Fruit fly (Drosophila melanogaster) whole organism, larva: ENCODE data around the gene Edc3.

Source experiments
- noc ChIP-seq: fragments of 200-800 bp; sonication (Bioruptor generic); optimal IDR thresholded peaks from 3 replicates; lab custom pipeline; 2019; ENCODE audit warnings: missing biosample characterization, mild to moderate bottlenecking, missing genetic modification characterization, moderate library complexity

The Edc3 gene

DNA sequence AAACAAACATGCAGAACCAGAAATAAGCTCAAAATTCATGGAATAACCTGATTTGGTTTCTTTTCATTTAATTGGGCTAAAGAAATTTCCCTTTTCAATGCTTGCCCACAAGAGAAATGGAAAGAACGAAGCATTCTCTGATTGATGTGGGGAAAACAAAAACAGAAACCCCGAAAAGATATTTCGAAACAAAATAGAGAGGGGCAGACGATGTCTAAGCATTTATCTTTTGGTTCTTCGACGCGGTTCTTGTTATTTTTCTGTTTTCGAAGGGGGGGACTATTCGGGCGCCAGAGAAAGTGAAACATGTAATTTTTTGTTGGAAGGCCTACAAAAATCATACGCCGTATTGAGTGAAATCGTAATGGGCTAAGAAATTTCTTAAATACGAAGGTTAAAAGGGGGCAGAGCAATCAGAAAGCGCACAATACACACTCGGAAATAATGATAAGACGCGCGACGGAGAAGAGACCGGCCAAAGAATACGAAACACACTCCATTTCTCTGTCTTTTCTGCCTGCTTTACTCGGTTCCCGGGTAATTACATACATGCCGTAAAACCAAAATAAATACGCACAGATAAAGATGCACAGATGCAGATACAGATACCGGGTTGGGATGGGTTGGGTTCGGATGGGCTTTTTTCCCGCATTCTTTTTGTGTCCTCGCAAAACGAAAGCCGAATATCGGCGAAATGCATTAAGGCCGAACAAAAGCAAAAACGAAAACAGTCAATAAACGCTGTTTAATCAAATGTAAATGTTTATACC lies 40.9 kb downstream of the Edc3 start:
- no peak for TF ChIP-seq noc

DNA sequence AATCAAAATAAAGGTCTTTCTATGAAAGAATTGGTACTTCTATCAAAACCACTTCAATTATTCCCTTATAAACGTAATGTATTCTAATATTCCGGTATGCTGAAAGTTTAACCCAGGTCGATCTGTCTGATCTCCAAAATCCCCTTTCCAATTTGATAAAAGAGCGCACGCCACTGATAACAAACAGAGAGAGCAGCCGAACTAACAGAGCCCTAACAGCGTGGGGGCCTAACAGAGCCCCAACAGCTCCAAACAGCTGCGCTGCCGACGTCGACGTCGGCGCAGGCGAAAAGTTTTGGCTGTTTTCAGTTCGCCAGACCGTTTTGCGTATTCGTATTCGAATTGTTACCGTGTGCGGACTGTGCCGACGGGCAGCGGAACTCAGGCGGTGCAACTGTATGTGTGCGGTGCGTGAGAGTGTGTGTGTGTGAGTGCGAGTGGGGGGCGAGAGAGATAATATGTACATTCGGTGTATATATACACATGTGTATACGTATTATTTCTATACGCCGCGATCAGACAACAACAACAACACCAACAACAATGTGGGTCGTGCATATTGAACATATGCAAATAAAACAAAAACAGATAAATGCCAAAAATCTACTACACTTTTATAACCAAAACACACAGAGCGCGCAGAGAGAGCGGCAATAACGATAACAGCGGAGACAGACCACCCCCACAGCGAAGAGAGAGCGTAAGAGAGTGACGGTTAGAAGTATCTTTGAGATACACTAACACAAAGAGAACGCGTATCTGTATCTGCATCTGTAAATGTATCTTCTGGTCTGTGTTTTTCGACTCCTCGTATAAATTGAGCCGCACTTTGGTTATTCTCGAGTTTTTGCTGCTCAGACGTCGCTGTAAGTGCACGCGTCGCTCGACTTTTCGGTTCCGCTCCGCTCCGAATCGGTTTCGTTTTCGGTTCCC lies 42.6 kb downstream of the Edc3 start, which contains the start of gene Oatp74D:
Gene Oatp74D, plus strand, starts transcription at position 325 of the 933 bp plus-strand sequence.
- peak; percentile 39 for TF ChIP-seq noc

DNA sequence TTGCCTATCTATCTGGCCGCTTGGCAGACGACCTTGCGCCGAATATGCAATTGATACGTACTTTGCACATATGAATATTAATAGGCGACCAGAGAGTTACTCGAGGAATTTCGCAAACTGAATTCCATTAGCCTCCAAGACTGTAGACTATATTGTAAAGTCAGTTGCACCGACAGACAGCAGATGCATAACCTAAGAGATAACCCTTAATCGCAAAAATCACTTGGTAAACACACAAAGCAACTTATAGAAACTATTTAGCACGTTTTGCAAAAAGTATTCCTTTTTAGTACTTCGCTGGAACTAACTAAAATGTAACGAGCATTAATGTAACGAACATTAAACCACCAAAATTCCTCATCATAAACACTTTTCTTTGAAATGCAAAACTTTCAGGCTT lies 43.5 kb downstream of the Edc3 start, which contains the start of gene CG6333:
Gene CG6333, minus strand, starts transcription at position 101 of the 400 bp plus-strand sequence.
- TF ChIP-seq noc: no peak

DNA sequence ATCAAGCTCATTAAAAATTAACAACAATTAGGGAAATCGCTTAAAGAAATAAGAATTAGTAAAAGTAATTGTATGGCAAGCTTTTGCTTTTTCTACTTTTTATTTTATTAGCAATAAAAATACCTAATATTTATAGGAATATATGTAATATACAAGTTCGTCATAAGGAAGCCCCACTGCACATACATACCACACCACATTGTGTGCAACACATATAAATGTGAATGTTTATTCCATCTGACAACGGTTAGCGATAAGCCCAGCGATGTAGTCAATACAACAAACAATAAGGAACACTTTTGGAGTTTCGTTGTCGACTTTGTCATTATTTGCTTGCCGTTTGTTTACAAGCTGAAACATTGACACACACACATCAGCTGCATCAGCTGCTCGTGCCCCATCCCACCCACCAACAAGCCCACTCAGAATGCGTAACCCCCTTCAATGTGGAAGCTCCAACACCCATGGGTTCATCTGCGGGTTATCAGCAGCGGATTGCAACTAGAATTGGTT lies 44.3 kb downstream of the Edc3 start:
- TF ChIP-seq noc: no peak

dm6 chr3L:17478826-17479225 lies 50.8 kb downstream of the Edc3 start, which contains the start of the genes CG13733 and qjt:
CG13733 (minus strand) TSS chr3L:17478926.
qjt (plus strand) TSS chr3L:17479096.
- TF ChIP-seq noc: no peak

DNA sequence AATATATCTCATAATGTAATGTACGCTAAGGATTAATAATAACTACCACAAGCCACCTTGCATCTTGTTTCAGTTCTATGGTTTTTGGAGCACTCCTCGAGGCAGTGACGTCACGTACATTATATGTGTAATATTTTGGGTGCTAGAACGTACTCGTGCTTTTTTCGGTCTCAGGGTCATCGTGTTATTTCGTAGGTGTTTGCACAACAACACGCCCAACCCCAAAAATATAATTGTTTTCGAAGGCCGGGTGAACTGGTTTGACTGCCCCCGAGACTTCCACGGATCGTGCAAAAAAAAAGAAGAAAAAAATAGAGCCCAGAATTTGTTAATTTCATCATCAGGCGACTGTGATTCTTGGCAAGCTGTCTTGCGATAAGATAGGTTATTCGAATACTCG lies 53.2 kb downstream of the Edc3 start:
- no peak for TF ChIP-seq noc

dm6 chr3L:17475979-17476393 lies 53.7 kb downstream of the Edc3 start, which contains the start of gene CG34250:
CG34250 (plus strand) TSS chr3L:17476222.
- peak; percentile 59 for TF ChIP-seq noc
